Comparison of ENCODE assay signal across 2 worm cellular contexts in the genomic region with DNA sequence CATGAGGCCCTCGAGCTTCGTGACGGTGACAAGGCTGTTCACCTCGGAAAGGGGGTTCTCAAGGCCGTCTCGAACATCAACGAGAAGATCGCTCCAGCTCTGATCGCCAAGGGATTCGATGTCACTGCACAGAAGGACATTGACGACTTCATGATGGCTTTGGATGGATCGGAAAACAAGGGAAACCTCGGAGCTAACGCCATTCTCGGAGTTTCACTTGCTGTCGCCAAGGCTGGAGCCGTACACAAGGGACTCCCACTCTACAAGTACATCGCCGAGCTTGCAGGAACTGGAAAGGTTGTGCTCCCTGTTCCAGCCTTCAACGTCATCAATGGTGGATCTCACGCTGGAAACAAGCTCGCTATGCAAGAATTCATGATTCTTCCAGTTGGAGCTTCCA.
TF ChIP-seq lines count a peak whose summit lies in the region.

No protein-coding gene starts in this region.

TF ChIP-seq in whole organism, L4 larva, 104 proteins besides CTCF, POLR2A, EP300 and RAD21:
- TF ChIP-seq nhr-111 (GFP tag; optimal IDR thresholded peaks at IDR 0.05; lab: Kevin White, UChicago) (no peak), skn-1 (tag; optimal IDR thresholded peaks at IDR 0.05; lab: Kevin White, UChicago) (no peak), lim-7 (GFP tag; IDR thresholded peaks at IDR 0.05; lab: Robert Waterston, UW) (no peak), ctbp-1 (GFP tag; IDR thresholded peaks at IDR 0.05; lab: Robert Waterston, UW) (no peak), tra-1 (GFP tag; IDR thresholded peaks at IDR 0.05; lab: Robert Waterston, UW) (no peak), set-16 (GFP tag; IDR thresholded peaks at IDR 0.05; lab: Robert Waterston, UW) (peak; percentile 48), lsy-2 (tag; optimal IDR thresholded peaks at IDR 0.05; lab: Kevin White, UChicago) (no peak), zip-11 (GFP tag; IDR thresholded peaks at IDR 0.05; lab: Robert Waterston, UW) (no peak), pha-4 (GFP tag; IDR thresholded peaks at IDR 0.05; lab: Robert Waterston, UW) (no peak), pha-4 (tag; optimal IDR thresholded peaks at IDR 0.05; lab: Kevin White, UChicago) (no peak), aha-1 (tag; lab: Kevin White, UChicago) (peak; percentile 88)

TF ChIP-seq in whole organism, young adult, 124 proteins besides CTCF, POLR2A, EP300 and RAD21:
- TF ChIP-seq Y53G8AR.9 (GFP tag; conservative IDR thresholded peaks at IDR 0.05; lab: Robert Waterston, UW), result 0 out of 2 replicates have a peak, but pooled peaks have one; percentile 3
- no peak for TF ChIP-seq let-526 (GFP tag; IDR thresholded peaks at IDR 0.05; lab: Robert Waterston, UW)
- 0 out of 2 replicates have a peak, but pooled peaks have one; percentile 7 for TF ChIP-seq hsf-1 (GFP tag; IDR thresholded peaks at IDR 0.05; lab: Robert Waterston, UW)
- peak; percentile 54; the same call in 1 of the 2 replicates for TF ChIP-seq zfh-2 (GFP tag; conservative IDR thresholded peaks at IDR 0.05; lab: Robert Waterston, UW)
- TF ChIP-seq egl-18 (GFP tag; IDR thresholded peaks at IDR 0.05; lab: Robert Waterston, UW), result 0 out of 2 replicates have a peak, but pooled peaks have one; percentile 6
